Worm (Caenorhabditis elegans) whole organism, L1 larva: Measurements from ENCODE around the gene dop-6.
"Not testable (repeated sequence)": the region's sequence is repeated elsewhere in the genome, so short reads cannot be mapped to it uniquely, and the experiment has no call there.

Source experiments
- ama-1 ChIP-seq: fragments of 150-350 bp; optimal IDR thresholded peaks from 2 replicates; lab custom pipeline; 2014
- ces-1 ChIP-seq: fragments of 150-350 bp; optimal IDR thresholded peaks from 2 replicates; lab custom pipeline; 2014; ENCODE audit warnings: missing biosample characterization, missing genetic modification reagents, missing genetic modification characterization
- efl-1 ChIP-seq, 4 experiments: fragments of 150-350 bp; optimal IDR thresholded peaks in 3 of 4; peaks in 1 of 4; 1 replicate in 1 of 4; 2 replicates in 3 of 4; lab custom pipeline; 2014; ENCODE audit warnings: missing biosample characterization in 2 of 4, missing genetic modification characterization in 2 of 4, missing genetic modification reagents in 2 of 4
- hlh-4 ChIP-seq: sonication (generic microtip); optimal IDR thresholded peaks from 2 replicates; lab custom pipeline; 2016; ENCODE audit warnings: mild to moderate bottlenecking, missing genetic modification characterization, missing compliant biosample characterization
- lin-14 ChIP-seq: fragments of 200-800 bp; sonication (Bioruptor generic); optimal IDR thresholded peaks from 2 replicates; lab custom pipeline; 2018; ENCODE audit warnings: mild to moderate bottlenecking, missing genetic modification characterization, moderate library complexity, missing compliant biosample characterization
- lin-39 ChIP-seq: fragments of 150-350 bp; optimal IDR thresholded peaks from 2 replicates; lab custom pipeline; 2014; ENCODE audit warnings: missing biosample characterization, missing genetic modification reagents, missing genetic modification characterization
- nhr-12 ChIP-seq: sonication (generic microtip); optimal IDR thresholded peaks from 2 replicates; lab custom pipeline; 2017; ENCODE audit warnings: missing biosample characterization, missing genetic modification characterization
- nhr-28 ChIP-seq: fragments of 150-350 bp; optimal IDR thresholded peaks from 2 replicates; lab custom pipeline; 2014; ENCODE audit warnings: missing biosample characterization, missing genetic modification characterization
- rnt-1 ChIP-seq: sonication (generic microtip); optimal IDR thresholded peaks from 2 replicates; lab custom pipeline; 2016; ENCODE audit warnings: mild to moderate bottlenecking, missing genetic modification characterization, moderate library complexity, missing compliant biosample characterization
- skn-1 ChIP-seq: fragments of 150-350 bp; optimal IDR thresholded peaks from 2 replicates; lab custom pipeline; 2014; ENCODE audit warnings: missing biosample characterization, missing genetic modification characterization
- sptf-1 ChIP-seq: fragments of 150-350 bp; optimal IDR thresholded peaks from 2 replicates; lab custom pipeline; 2014; ENCODE audit warnings: missing biosample characterization, missing genetic modification characterization
- tbx-2 ChIP-seq: sonication (generic microtip); optimal IDR thresholded peaks from 2 replicates; lab custom pipeline; 2016; ENCODE audit warnings: missing genetic modification characterization, missing compliant biosample characterization
- unc-130 ChIP-seq: fragments of 150-350 bp; optimal IDR thresholded peaks from 2 replicates; lab custom pipeline; 2017; ENCODE audit warnings: missing biosample characterization, missing genetic modification characterization, inconsistent platforms

ce11 chrX:4332305-4332704 lies 11.6 kb downstream of the dop-6 start, which contains the start of gene C24A8.6:
- not testable (repeated sequence) for TF ChIP-seq skn-1 (tag; lab: Kevin White, UChicago); sptf-1 (tag; lab: Kevin White, UChicago); lin-39 (tag; lab: Kevin White, UChicago); nhr-28 (tag; lab: Kevin White, UChicago); rnt-1 (tag; lab: Kevin White, UChicago); hlh-4; tbx-2; efl-1 (optimal IDR thresholded peaks at IDR 0.05; lab: Kevin White, UChicago); efl-1 (GFP tag; optimal IDR thresholded peaks at IDR 0.05 in 1 of 2; lab: Kevin White, UChicago); lin-14 (GFP tag; lab: Kevin White, UChicago); nhr-12 (tag; lab: Kevin White, UChicago); ama-1 (lab: Kevin White, UChicago); ces-1 (GFP tag; lab: Kevin White, UChicago); unc-130
